Worm (Caenorhabditis elegans) whole organism, midembryonic: ENCODE data around the gene C10A4.3.

ENCODE experiments used
- T22C8.4 ChIP-seq: fragments of 200-800 bp; sonication (Bioruptor generic); IDR thresholded peaks from 2 replicates; pipeline ENCODE4 v1.3.6; 2022; ENCODE audit warnings: missing genetic modification characterization, missing compliant biosample characterization
- flt-1 ChIP-seq: fragments of 200-800 bp; sonication (Bioruptor generic); IDR thresholded peaks from 2 replicates; pipeline ENCODE4 v1.3.6; 2022; ENCODE audit warnings: missing genetic modification characterization, missing compliant biosample characterization
- tab-1 ChIP-seq: fragments of 200-800 bp; sonication (Bioruptor generic); IDR thresholded peaks from 2 replicates; pipeline ENCODE4 v1.3.6; 2022; ENCODE audit warnings: missing genetic modification characterization, missing compliant biosample characterization

DNA sequence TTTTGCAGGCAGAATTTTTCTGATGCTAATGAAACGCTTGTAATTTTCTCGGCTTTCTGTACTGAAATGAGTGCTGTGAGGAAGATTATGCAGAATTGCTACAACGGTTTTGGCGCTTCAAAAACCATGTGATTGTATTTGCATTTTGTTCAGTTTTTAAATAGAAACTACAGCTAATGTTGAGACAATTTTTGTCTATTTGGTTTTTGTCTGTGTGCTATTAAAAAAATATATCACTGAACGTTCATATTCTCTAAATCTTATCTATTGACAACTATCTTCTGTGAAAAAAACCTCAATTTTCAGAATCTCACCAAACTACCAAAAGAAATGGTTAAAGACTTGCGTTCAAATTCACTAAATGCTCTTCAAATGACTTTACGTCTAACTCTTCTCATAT lies 15.2 kb upstream of the C10A4.3 start, which contains the start of gene C10A4.6:
- no peak for TF ChIP-seq tab-1
- no peak for TF ChIP-seq flt-1
- no peak for TF ChIP-seq T22C8.4 (GFP tag; lab: Robert Waterston, UW)
